Worm (Caenorhabditis elegans) whole organism, midembryonic: ENCODE measurements around the gene abhd-5.1.

Experiments
- T22C8.4 ChIP-seq: fragments of 200-800 bp; sonication (Bioruptor generic); IDR thresholded peaks from 2 replicates; pipeline ENCODE4 v1.3.6; 2022; ENCODE audit warnings: missing genetic modification characterization, missing compliant biosample characterization
- cog-1 ChIP-seq: sonication (generic microtip); optimal IDR thresholded peaks from 2 replicates; lab custom pipeline; 2016; ENCODE audit warnings: missing genetic modification characterization, missing compliant biosample characterization
- flt-1 ChIP-seq: fragments of 200-800 bp; sonication (Bioruptor generic); IDR thresholded peaks from 2 replicates; pipeline ENCODE4 v1.3.6; 2022; ENCODE audit warnings: missing genetic modification characterization, missing compliant biosample characterization
- klf-2 ChIP-seq: fragments of 200-800 bp; sonication (Bioruptor generic); conservative IDR thresholded peaks from 2 replicates; pipeline ENCODE4 v1.3.6; 2022; ENCODE audit warnings: missing genetic modification reagents, missing genetic modification characterization, missing compliant biosample characterization
- med-1 ChIP-seq: sonication (generic microtip); optimal IDR thresholded peaks from 2 replicates; lab custom pipeline; 2017; ENCODE audit warnings: missing genetic modification characterization, mild to moderate bottlenecking, missing compliant biosample characterization, antibody characterized with exemption, missing genetic modification reagents; ENCODE audit not compliant: insufficient read depth
- ref-1 ChIP-seq: fragments of 200-800 bp; sonication (Bioruptor generic); conservative IDR thresholded peaks from 2 replicates; pipeline ENCODE4 v1.3.6; 2022; ENCODE audit warnings: missing genetic modification reagents, missing genetic modification characterization, missing compliant biosample characterization
- tab-1 ChIP-seq: fragments of 200-800 bp; sonication (Bioruptor generic); IDR thresholded peaks from 2 replicates; pipeline ENCODE4 v1.3.6; 2022; ENCODE audit warnings: missing genetic modification characterization, missing compliant biosample characterization
- ztf-23 ChIP-seq: fragments of 200-800 bp; sonication (Bioruptor generic); IDR thresholded peaks from 2 replicates; pipeline ENCODE4 v1.3.6; 2022; ENCODE audit warnings: missing genetic modification reagents, missing genetic modification characterization, missing compliant biosample characterization
- ztf-29 ChIP-seq: fragments of 200-800 bp; sonication (Bioruptor generic); IDR thresholded peaks from 2 replicates; pipeline ENCODE4 v1.3.6; 2022; ENCODE audit warnings: missing genetic modification reagents, missing genetic modification characterization, missing compliant biosample characterization

Gene abhd-5.1

ce11 chrV:4871992-4872391 is 24.5 kb downstream of the abhd-5.1 start, which contains the start of gene srd-33:
TSS of gene srd-33 (plus strand) at chrV:4872292.
- TF ChIP-seq cog-1, result no peak
- TF ChIP-seq ref-1, result no peak
- no peak for TF ChIP-seq tab-1 (GFP tag; lab: Robert Waterston, UW)
- TF ChIP-seq ztf-29, result no peak
- no peak for TF ChIP-seq flt-1
- no peak for TF ChIP-seq ztf-23 (GFP tag; lab: Robert Waterston, UW)
- no peak for TF ChIP-seq T22C8.4 (GFP tag; lab: Robert Waterston, UW)
- no peak for TF ChIP-seq med-1 (GFP tag; lab: Kevin White, UChicago)
- TF ChIP-seq klf-2 (GFP tag; lab: Robert Waterston, UW), result no peak

- TF ChIP-seq ztf-23 (GFP tag; lab: Robert Waterston, UW) (no peak), T22C8.4 (GFP tag; lab: Robert Waterston, UW) (no peak), cog-1 (no peak)
Measured at ce11 chrV:4877587-4877986, 30.1 kb downstream of the abhd-5.1 start, which contains the start of gene T19H12.6. TSS of gene T19H12.6 (minus strand) at chrV:4877687.

DNA sequence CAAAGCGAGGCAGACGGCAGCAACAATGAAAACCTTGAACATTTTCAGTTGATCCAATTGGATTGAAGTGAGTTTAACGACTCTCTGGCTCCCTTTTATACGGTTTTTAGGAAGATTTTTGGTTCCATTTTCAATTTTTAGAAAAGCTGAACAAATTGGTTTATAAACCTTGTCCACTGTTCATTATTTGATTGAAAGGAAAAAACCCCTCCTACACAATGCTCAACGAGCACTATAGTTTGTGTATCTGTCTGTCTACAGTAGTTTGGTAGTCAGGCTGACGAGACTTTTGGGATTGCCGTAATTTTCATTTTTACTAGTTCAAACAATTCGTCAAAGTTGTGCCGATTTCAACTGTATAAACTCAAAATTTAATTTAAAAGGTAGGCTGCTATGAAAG is 31.8 kb downstream of the abhd-5.1 start, which contains the start of gene T19H12.15:
TSS of gene T19H12.15 (minus strand) at position 101 of the 400 bp plus-strand sequence.
- TF ChIP-seq ztf-29 (no peak), med-1 (GFP tag; lab: Kevin White, UChicago) (no peak), flt-1 (no peak), klf-2 (GFP tag; lab: Robert Waterston, UW) (no peak), cog-1 (no peak)

- TF ChIP-seq med-1 (GFP tag; lab: Kevin White, UChicago) (no peak), T22C8.4 (GFP tag; lab: Robert Waterston, UW) (no peak), flt-1 (no peak)
Measured at ce11 chrV:4881377-4881776, 33.9 kb downstream of the abhd-5.1 start, which contains the start of gene str-32. TSS of gene str-32 (minus strand) at chrV:4881477.

DNA sequence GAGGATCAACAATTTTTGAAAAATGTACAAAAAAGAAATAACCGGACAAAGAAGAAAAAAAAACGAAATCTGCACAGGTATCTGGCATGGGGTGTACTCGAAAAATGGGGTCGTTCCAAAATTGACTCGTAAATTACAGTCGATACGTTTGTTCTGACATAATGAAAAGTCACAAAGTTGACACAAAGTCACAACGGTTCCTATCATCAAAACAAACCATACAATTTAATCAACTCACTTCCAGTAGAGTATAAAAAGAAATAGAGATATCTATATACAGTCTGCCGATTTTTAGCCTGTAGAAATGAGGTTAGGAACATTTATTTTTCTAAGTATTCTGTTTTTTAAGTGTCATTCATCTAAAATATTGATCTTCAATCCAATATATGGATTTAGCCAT is 37.0 kb downstream of the abhd-5.1 start, which contains the start of gene T19H12.12:
TSS of gene T19H12.12 (plus strand) at position 301 of the 400 bp plus-strand sequence.
- no peak for TF ChIP-seq T22C8.4 (GFP tag; lab: Robert Waterston, UW)
- TF ChIP-seq cog-1, result no peak
- TF ChIP-seq klf-2 (GFP tag; lab: Robert Waterston, UW), result no peak
- no peak for TF ChIP-seq flt-1
- TF ChIP-seq ref-1, result no peak
- TF ChIP-seq ztf-29, result no peak
- no peak for TF ChIP-seq ztf-23 (GFP tag; lab: Robert Waterston, UW)
- no peak for TF ChIP-seq tab-1 (GFP tag; lab: Robert Waterston, UW)
- TF ChIP-seq med-1 (GFP tag; lab: Kevin White, UChicago), result no peak

DNA sequence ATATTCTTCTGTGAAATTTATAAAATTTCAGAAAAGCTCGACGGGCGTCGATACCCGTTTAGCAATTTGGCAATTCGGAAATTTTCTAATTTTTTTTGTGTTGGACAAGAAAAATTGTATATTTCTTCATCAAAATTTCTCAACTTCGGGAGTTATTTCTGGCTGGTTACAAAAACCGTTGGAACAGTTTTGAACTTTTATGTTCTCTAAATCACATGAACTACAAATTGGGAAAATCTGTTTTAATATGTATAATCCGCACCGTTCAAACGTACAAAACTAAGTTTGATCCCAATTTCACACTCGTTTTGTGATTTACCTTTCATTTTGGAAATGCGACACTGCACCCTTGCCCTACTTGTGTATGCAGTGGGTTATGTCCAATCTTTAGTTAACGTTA is 37.9 kb downstream of the abhd-5.1 start, which contains the start of gene T19H12.3:
TSS of gene T19H12.3 (plus strand) at position 301 of the 400 bp plus-strand sequence.
- TF ChIP-seq cog-1 (no peak), ztf-23 (GFP tag; lab: Robert Waterston, UW) (no peak), flt-1 (no peak), ztf-29 (no peak)

DNA sequence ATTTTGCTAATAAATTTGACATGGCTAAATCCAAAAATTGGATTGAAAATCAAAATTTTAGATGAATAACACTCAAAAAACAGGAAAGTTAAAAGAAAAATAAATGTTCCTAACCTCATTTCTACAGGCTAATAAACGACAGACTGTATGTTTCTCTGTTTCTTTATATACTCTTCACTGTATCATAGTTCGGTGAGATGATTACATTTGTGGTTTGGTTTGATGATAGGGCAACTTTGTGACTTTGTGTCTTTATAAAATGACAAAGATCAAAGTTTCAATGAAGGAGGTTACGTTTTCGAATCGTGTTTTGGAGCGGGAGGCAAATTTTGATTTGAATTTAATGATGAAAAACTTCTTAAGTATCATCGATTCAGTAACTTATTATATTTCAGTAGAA is 42.0 kb downstream of the abhd-5.1 start, which contains the start of gene ugt-12:
TSS of gene ugt-12 (minus strand) at position 153 of the 400 bp plus-strand sequence.
- no peak for TF ChIP-seq ztf-29

DNA sequence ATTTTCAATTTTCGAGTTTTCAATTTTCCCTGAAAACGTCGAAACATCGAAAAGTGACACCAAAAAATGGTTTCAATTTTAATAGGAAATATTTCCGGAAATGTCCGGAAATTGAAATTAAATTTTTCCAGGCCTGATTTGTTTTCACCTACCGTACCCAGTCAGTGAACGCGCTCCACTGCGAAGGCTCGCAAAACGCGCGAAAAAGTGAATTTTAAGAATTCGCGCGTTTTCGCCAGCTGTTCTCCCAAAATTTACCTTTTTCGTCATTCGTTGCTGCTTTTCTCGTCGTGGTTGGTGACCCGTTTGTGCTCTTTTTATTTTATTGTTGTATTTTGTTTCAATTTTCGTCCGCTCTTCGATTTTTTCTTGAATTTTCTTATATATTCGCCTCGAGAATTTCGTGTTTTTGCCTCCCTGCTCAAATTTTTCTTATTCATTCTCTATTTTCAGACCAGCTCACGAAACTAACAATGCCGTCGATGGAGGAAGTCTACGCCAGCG is 42.6 kb downstream of the abhd-5.1 start, which contains the start of gene T19H12.2:
TSS of gene T19H12.2 (plus strand) at position 454 of the 504 bp plus-strand sequence.
- TF ChIP-seq ztf-29 (no peak), tab-1 (GFP tag; lab: Robert Waterston, UW) (no peak)

- no peak for TF ChIP-seq T22C8.4 (GFP tag; lab: Robert Waterston, UW)
- no peak for TF ChIP-seq ref-1
- TF ChIP-seq flt-1, result no peak
- 0 out of 2 replicates have a peak, but pooled peaks have one; percentile 39 for TF ChIP-seq tab-1 (GFP tag; lab: Robert Waterston, UW)
- TF ChIP-seq cog-1, result no peak
Measured at ce11 chrV:4890781-4891180, 43.3 kb downstream of the abhd-5.1 start.

DNA sequence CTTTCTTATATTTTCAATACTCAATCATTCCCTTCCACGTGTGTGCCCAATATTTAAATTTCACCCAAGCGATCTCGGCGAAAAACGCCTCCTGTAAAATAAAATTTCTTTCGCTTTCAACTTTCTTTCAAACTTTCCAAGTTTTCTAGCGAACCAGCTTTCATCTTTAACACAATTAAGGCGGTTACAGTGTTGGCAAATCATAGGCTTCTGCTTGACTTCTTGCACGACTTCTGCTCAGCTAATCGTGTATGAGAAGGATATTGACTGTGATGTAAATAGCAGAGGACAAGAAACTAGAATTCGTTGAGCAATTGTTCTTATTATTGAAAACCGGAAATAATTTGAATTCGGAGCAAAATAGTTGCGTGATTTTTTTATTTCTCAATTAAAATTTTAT is 43.9 kb downstream of the abhd-5.1 start:
- TF ChIP-seq cog-1 (no peak), med-1 (GFP tag; lab: Kevin White, UChicago) (no peak), tab-1 (GFP tag; lab: Robert Waterston, UW) (no peak), ztf-29 (no peak), flt-1 (no peak), ref-1 (no peak), T22C8.4 (GFP tag; lab: Robert Waterston, UW) (no peak), klf-2 (GFP tag; lab: Robert Waterston, UW) (no peak), ztf-23 (GFP tag; lab: Robert Waterston, UW) (no peak)

DNA sequence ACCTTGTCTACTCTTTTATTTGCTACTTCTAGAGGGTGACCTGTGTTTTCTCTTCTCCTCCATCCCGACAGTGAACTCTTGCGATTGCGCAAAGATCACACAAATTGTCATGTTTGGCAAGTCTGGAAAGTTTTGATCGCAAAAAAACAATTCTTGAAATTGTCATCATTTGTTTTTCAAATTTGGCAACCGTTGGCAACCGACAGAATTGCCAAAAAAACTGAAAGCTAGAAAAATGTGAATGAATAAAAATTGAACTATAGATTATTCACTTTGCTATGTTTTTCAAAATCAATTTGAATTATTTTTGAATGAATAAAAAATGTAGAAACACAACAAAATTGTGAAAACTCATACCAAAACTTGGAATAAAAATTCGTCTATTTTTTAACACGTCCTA is 47.5 kb downstream of the abhd-5.1 start, which contains the start of gene ugt-11:
TSS of gene ugt-11 (minus strand) at position 101 of the 400 bp plus-strand sequence.
- TF ChIP-seq klf-2 (GFP tag; lab: Robert Waterston, UW) (no peak), ztf-29 (no peak)

DNA sequence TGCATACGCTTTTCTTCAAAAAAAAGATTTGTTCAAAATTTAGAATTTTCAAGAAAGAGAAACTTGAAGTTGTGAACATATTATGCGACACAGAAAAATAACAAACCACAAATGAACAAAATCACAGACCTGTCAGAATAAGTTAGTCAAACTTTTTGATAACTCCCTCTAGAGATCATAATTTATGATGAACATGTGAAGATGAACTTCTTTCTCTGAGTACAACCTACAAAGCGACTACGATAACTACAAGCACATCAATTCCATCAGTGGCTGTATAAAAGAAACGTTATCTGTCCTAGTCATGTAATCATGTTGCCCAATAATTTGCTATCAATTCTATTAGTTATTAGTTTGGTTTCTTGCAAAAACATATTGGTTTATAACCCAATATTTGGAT is 48.3 kb downstream of the abhd-5.1 start, which contains the start of gene ugt-9:
TSS of gene ugt-9 (plus strand) at position 305 of the 400 bp plus-strand sequence.
- TF ChIP-seq ztf-23 (GFP tag; lab: Robert Waterston, UW) (no peak), med-1 (GFP tag; lab: Kevin White, UChicago) (no peak), klf-2 (GFP tag; lab: Robert Waterston, UW) (no peak), ztf-29 (no peak), flt-1 (no peak), ref-1 (no peak), tab-1 (GFP tag; lab: Robert Waterston, UW) (no peak)
